Fruit fly (Drosophila melanogaster): ENCODE results near the gene CG13926.
A peak's percentile ranks its signal among the peaks of the same experiment; 100 is the strongest.

The CG13926 gene

dm6 chr3L:1584781-1585180 lies 33.2 kb downstream of the CG13926 start (continued):
- TF ChIP-seq Opbp (GFP tag; IDR thresholded peaks at IDR 0.05; ENCODE audit: partially characterized antibody) (no peak), ab (GFP tag; optimal IDR thresholded peaks at IDR 0.05) (no peak), mirr (GFP tag; optimal IDR thresholded peaks at IDR 0.05) (no peak), CG4424 (GFP tag; optimal IDR thresholded peaks at IDR 0.05) (no peak), hth (optimal IDR thresholded peaks at IDR 0.05) (no peak), CG12155 (GFP tag; optimal IDR thresholded peaks at IDR 0.05) (no peak), Optix (GFP tag; IDR thresholded peaks at IDR 0.05) (0 out of 3 replicates have a peak, but pooled peaks have one; percentile 29), CG14050 (GFP tag; IDR thresholded peaks at IDR 0.05) (no peak), sens (GFP tag) (peak; percentile 67), CG3065 (GFP tag; optimal IDR thresholded peaks at IDR 0.05) (no peak), CG12942 (GFP tag; optimal IDR thresholded peaks at IDR 0.05) (no peak), Xrp1 (GFP tag; IDR thresholded peaks at IDR 0.05) (peak; percentile 45; the same call in 1 of the 2 replicates), toy (GFP tag; IDR thresholded peaks at IDR 0.05) (no peak), bcd (GFP tag; optimal IDR thresholded peaks at IDR 0.05) (no peak), stc (GFP tag; IDR thresholded peaks at IDR 0.05) (0 out of 2 replicates have a peak, but pooled peaks have one; percentile 30), so (GFP tag; IDR thresholded peaks at IDR 0.05) (no peak), CG12744 (GFP tag; optimal IDR thresholded peaks at IDR 0.05) (no peak), CG10654 (GFP tag; optimal IDR thresholded peaks at IDR 0.05) (no peak), CG8944 (GFP tag; optimal IDR thresholded peaks at IDR 0.05) (no peak), Lhr (GFP tag; optimal IDR thresholded peaks at IDR 0.05) (no peak), her (GFP tag; optimal IDR thresholded peaks at IDR 0.05) (no peak), CG6654 (GFP tag; optimal IDR thresholded peaks at IDR 0.05) (no peak), CG3995 (GFP tag; optimal IDR thresholded peaks at IDR 0.05) (no peak), danr (GFP tag; IDR thresholded peaks at IDR 0.05) (no peak), CG6791 (GFP tag; IDR thresholded peaks at IDR 0.05; ENCODE audit: partially characterized antibody) (no peak), Xbp1 (GFP tag; optimal IDR thresholded peaks at IDR 0.05) (no peak), Dll (GFP tag; IDR thresholded peaks at IDR 0.05; ENCODE audit: partially characterized antibody) (no peak), CG17912 (GFP tag; optimal IDR thresholded peaks at IDR 0.05) (no peak), H15 (GFP tag; IDR thresholded peaks at IDR 0.05) (peak; percentile 42; the same call in 1 of the 3 replicates), D (optimal IDR thresholded peaks at IDR 0.05) (no peak), D (GFP tag; optimal IDR thresholded peaks at IDR 0.05) (no peak), fu2 (GFP tag; optimal IDR thresholded peaks at IDR 0.05) (no peak), Gug (GFP tag; IDR thresholded peaks at IDR 0.05) (peak; percentile 21; the same call in 1 of the 4 replicates), CG15601 (tag; optimal IDR thresholded peaks at IDR 0.05) (no peak), CG12391 (tag; optimal IDR thresholded peaks at IDR 0.05) (no peak), CG11504 (tag; optimal IDR thresholded peaks at IDR 0.05) (peak; percentile 69), zen2 (GFP tag; IDR thresholded peaks at IDR 0.05; ENCODE audit: partially characterized antibody) (no peak), gt (GFP tag; IDR thresholded peaks at IDR 0.05) (0 out of 2 replicates have a peak, but pooled peaks have one; percentile 12), TFAM (GFP tag; optimal IDR thresholded peaks at IDR 0.05) (no peak), CG6813 (GFP tag; optimal IDR thresholded peaks at IDR 0.05) (no peak), dati (GFP tag; IDR thresholded peaks at IDR 0.05) (no peak), CG7271 (tag; optimal IDR thresholded peaks at IDR 0.05) (no peak), org-1 (GFP tag; optimal IDR thresholded peaks at IDR 0.05) (no peak), CG3726 (GFP tag; IDR thresholded peaks at IDR 0.05) (no peak), Antp (GFP tag; optimal IDR thresholded peaks at IDR 0.05) (no peak), unpg (GFP tag; optimal IDR thresholded peaks at IDR 0.05) (no peak), Oaz (GFP tag; IDR thresholded peaks at IDR 0.05) (no peak), cad (GFP tag; optimal IDR thresholded peaks at IDR 0.05) (no peak), Mrtf (GFP tag; IDR thresholded peaks at IDR 0.05) (no peak), CG1233 (GFP tag; optimal IDR thresholded peaks at IDR 0.05) (no peak), CG13775 (GFP tag; optimal IDR thresholded peaks at IDR 0.05) (no peak), chif (GFP tag; optimal IDR thresholded peaks at IDR 0.05) (no peak), al (GFP tag; IDR thresholded peaks at IDR 0.05) (no peak)
